Worm (Caenorhabditis elegans) whole organism, mixed stage, embryonic: ENCODE measurements around the gene Y25C1A.13.

Experiments used
- blmp-1 ChIP-seq: fragments of 150-350 bp; optimal IDR thresholded peaks from 2 replicates; lab custom pipeline; 2014; ENCODE audit warnings: missing biosample characterization, missing genetic modification characterization
- ces-1 ChIP-seq: fragments of 150-350 bp; optimal IDR thresholded peaks from 2 replicates; lab custom pipeline; 2014; ENCODE audit warnings: missing biosample characterization, missing genetic modification reagents, missing genetic modification characterization
- elt-1 ChIP-seq: sonication (generic microtip); optimal IDR thresholded peaks from 2 replicates; lab custom pipeline; 2017; ENCODE audit warnings: missing genetic modification characterization, mild to moderate bottlenecking, missing compliant biosample characterization, antibody characterized with exemption, moderate library complexity, borderline replicate concordance; ENCODE audit not compliant: insufficient read depth
- hlh-1 ChIP-seq: fragments of 150-350 bp; optimal IDR thresholded peaks from 2 replicates; lab custom pipeline; 2014; ENCODE audit warnings: missing biosample characterization, missing genetic modification reagents, missing genetic modification characterization
- lin-13 ChIP-seq: fragments of 150-350 bp; optimal IDR thresholded peaks from 2 replicates; lab custom pipeline; 2014; ENCODE audit warnings: missing biosample characterization, missing genetic modification characterization
- lin-32 ChIP-seq: fragments of 200-800 bp; sonication (Bioruptor generic); optimal IDR thresholded peaks from 2 replicates; lab custom pipeline; 2018; ENCODE audit warnings: mild to moderate bottlenecking, missing genetic modification characterization, missing compliant biosample characterization
- lsy-2 ChIP-seq: fragments of 150-350 bp; optimal IDR thresholded peaks from 2 replicates; lab custom pipeline; 2014; ENCODE audit warnings: missing biosample characterization, missing genetic modification characterization
- nhr-76 ChIP-seq: sonication (generic microtip); optimal IDR thresholded peaks from 2 replicates; lab custom pipeline; 2017; ENCODE audit warnings: missing biosample characterization, missing genetic modification characterization
- zip-8 ChIP-seq: fragments of 150-350 bp; optimal IDR thresholded peaks from 2 replicates; lab custom pipeline; 2014; ENCODE audit warnings: missing biosample characterization, missing genetic modification characterization
- ztf-11 ChIP-seq: fragments of 150-350 bp; optimal IDR thresholded peaks from 2 replicates; lab custom pipeline; 2014; ENCODE audit warnings: missing biosample characterization, missing genetic modification characterization

ce11 chrII:3113934-3114333 is 2.9 kb upstream of the Y25C1A.13 start, which contains the start of gene clec-123:
- TF ChIP-seq hlh-1 (tag; lab: Kevin White, UChicago) = no peak
- TF ChIP-seq lin-32 (GFP tag; lab: Kevin White, UChicago) = no peak
- no peak for TF ChIP-seq lin-13 (tag; lab: Kevin White, UChicago)
- no peak for TF ChIP-seq zip-8 (tag; lab: Kevin White, UChicago)
- no peak for TF ChIP-seq blmp-1 (tag; lab: Kevin White, UChicago)
- no peak for TF ChIP-seq nhr-76 (tag; lab: Kevin White, UChicago)
- no peak for TF ChIP-seq lsy-2 (tag; lab: Kevin White, UChicago)
- TF ChIP-seq ztf-11 (tag; lab: Kevin White, UChicago) = no peak
- TF ChIP-seq ces-1 (GFP tag; lab: Kevin White, UChicago) = no peak
- TF ChIP-seq elt-1 = no peak
